Fruit fly (Drosophila melanogaster): ENCODE data around the gene Teh3.

Teh3 gene

dm6 chr3L:4187930-4188523 lies 3.6 kb upstream of the Teh3 start, which contains the start of the genes Teh2 and tipE (continued):
- peak; percentile 61 for TF ChIP-seq Ets65A (GFP tag)
- TF ChIP-seq bab2 (GFP tag; optimal IDR thresholded peaks at IDR 0.05) = no peak
- TF ChIP-seq CG15514 (GFP tag; optimal IDR thresholded peaks at IDR 0.05) = peak; percentile 5
- TF ChIP-seq CG2889 (GFP tag; IDR thresholded peaks at IDR 0.05) = no peak
- no peak for TF ChIP-seq NC2α (GFP tag; optimal IDR thresholded peaks at IDR 0.05)
- TF ChIP-seq lola (GFP tag; optimal IDR thresholded peaks at IDR 0.05) = no peak
- no peak for TF ChIP-seq grn (GFP tag; optimal IDR thresholded peaks at IDR 0.05)
- TF ChIP-seq Oli (tag; optimal IDR thresholded peaks at IDR 0.05) = no peak
- no peak for TF ChIP-seq insv (GFP tag; optimal IDR thresholded peaks at IDR 0.05)
- TF ChIP-seq CG13775 (GFP tag; optimal IDR thresholded peaks at IDR 0.05) = no peak
- TF ChIP-seq ranshi (GFP tag; IDR thresholded peaks at IDR 0.05) = no peak
- peak; percentile 58 for TF ChIP-seq row (GFP tag; IDR thresholded peaks at IDR 0.05)
- TF ChIP-seq CG1832 (GFP tag; optimal IDR thresholded peaks at IDR 0.05) = no peak
- TF ChIP-seq CG30403 (GFP tag; optimal IDR thresholded peaks at IDR 0.05) = no peak
- no peak for TF ChIP-seq ind (GFP tag; optimal IDR thresholded peaks at IDR 0.05)
- TF ChIP-seq PHDP (tag; optimal IDR thresholded peaks at IDR 0.05) = no peak
- TF ChIP-seq H15 (GFP tag; IDR thresholded peaks at IDR 0.05) = no peak
- peak in 1 of 2 experiments; percentile 50 for TF ChIP-seq Pdp1 (GFP tag; optimal IDR thresholded peaks at IDR 0.05)
- no peak for TF ChIP-seq nau (GFP tag; optimal IDR thresholded peaks at IDR 0.05)
- no peak for TF ChIP-seq Side (GFP tag; optimal IDR thresholded peaks at IDR 0.05)
- TF ChIP-seq corto (GFP tag; optimal IDR thresholded peaks at IDR 0.05) = no peak
- TF ChIP-seq Dip2 (GFP tag; IDR thresholded peaks at IDR 0.05) = no peak
- TF ChIP-seq Hand (GFP tag; optimal IDR thresholded peaks at IDR 0.05) = no peak

dm6 chr3L:4186659-4187058 lies 2.2 kb upstream of the Teh3 start, which contains the start of gene VhaM9.7-c:
Gene VhaM9.7-c (minus strand): TSS chr3L:4186865.
- no peak for TF ChIP-seq hkb (optimal IDR thresholded peaks at IDR 0.05)
- TF ChIP-seq hkb (GFP tag; IDR thresholded peaks at IDR 0.05) = no peak
- no peak for TF ChIP-seq cg (GFP tag; optimal IDR thresholded peaks at IDR 0.05)
- TF ChIP-seq CG12391 (tag; optimal IDR thresholded peaks at IDR 0.05) = peak; percentile 16
- TF ChIP-seq unpg (GFP tag; optimal IDR thresholded peaks at IDR 0.05) = no peak
- TF ChIP-seq CG2129 (GFP tag; IDR thresholded peaks at IDR 0.05; ENCODE audit: partially characterized antibody) = no peak
- no peak for TF ChIP-seq CG11085 (GFP tag; IDR thresholded peaks at IDR 0.05)
- peak; percentile 19 for TF ChIP-seq CG8089 (GFP tag; optimal IDR thresholded peaks at IDR 0.05)
- TF ChIP-seq Abd-B (GFP tag; optimal IDR thresholded peaks at IDR 0.05) = peak; percentile 28
- no peak for TF ChIP-seq HLH3B (GFP tag; IDR thresholded peaks at IDR 0.05)
- no peak for TF ChIP-seq CG30020 (tag; optimal IDR thresholded peaks at IDR 0.05)
- peak; percentile 48 to 50 for TF ChIP-seq dpn (GFP tag; optimal IDR thresholded peaks at IDR 0.05)
- no peak for TF ChIP-seq chif (GFP tag; optimal IDR thresholded peaks at IDR 0.05)
- no peak for TF ChIP-seq run (tag; optimal IDR thresholded peaks at IDR 0.05)
- TF ChIP-seq crc (GFP tag; optimal IDR thresholded peaks at IDR 0.05) = no peak
- no peak for TF ChIP-seq bigmax (GFP tag; optimal IDR thresholded peaks at IDR 0.05)
- TF ChIP-seq caup (GFP tag; optimal IDR thresholded peaks at IDR 0.05; ENCODE audit: severe bottlenecking) = peak; percentile 43
- TF ChIP-seq NC2β (GFP tag; optimal IDR thresholded peaks at IDR 0.05) = peak; percentile 25
- peak; percentile 96 for TF ChIP-seq CG10267 (tag; optimal IDR thresholded peaks at IDR 0.05)
- 0 out of 2 replicates have a peak, but pooled peaks have one; percentile 17 for TF ChIP-seq bbx (GFP tag; IDR thresholded peaks at IDR 0.05; ENCODE audit: partially characterized antibody)
- peak; percentile 53 for TF ChIP-seq fu2 (GFP tag; optimal IDR thresholded peaks at IDR 0.05)
- TF ChIP-seq Aef1 (GFP tag; IDR thresholded peaks at IDR 0.05) = no peak
- TF ChIP-seq Tbp (GFP tag; optimal IDR thresholded peaks at IDR 0.05) = no peak
- peak; percentile 11 for TF ChIP-seq Fer1 (GFP tag; optimal IDR thresholded peaks at IDR 0.05)
- TF ChIP-seq CG1647 (GFP tag; optimal IDR thresholded peaks at IDR 0.05) = peak; percentile 6
- TF ChIP-seq BtbVII (GFP tag; optimal IDR thresholded peaks at IDR 0.05) = no peak
- TF ChIP-seq Mrtf (GFP tag; IDR thresholded peaks at IDR 0.05) = no peak
- TF ChIP-seq CG9437 (GFP tag; optimal IDR thresholded peaks at IDR 0.05) = peak; percentile 13

Data from whole organism, embryonic.